Worm (Caenorhabditis elegans) whole organism, L3 larva: ENCODE measurements around the gene glb-28.

Experiments
- ceh-28 ChIP-seq: fragments of 150-350 bp; optimal IDR thresholded peaks from 2 replicates; lab custom pipeline; 2014; ENCODE audit warnings: missing biosample characterization, missing genetic modification reagents, missing genetic modification characterization
- daf-12 ChIP-seq: fragments of 150-350 bp; optimal IDR thresholded peaks from 2 replicates; lab custom pipeline; 2014; ENCODE audit warnings: missing biosample characterization, missing genetic modification reagents, missing genetic modification characterization
- egl-27 ChIP-seq: sonication (generic microtip); optimal IDR thresholded peaks from 4 replicates; lab custom pipeline; 2017; ENCODE audit warnings: missing biosample characterization, missing genetic modification reagents, missing genetic modification characterization
- egl-5 ChIP-seq: fragments of 150-350 bp; optimal IDR thresholded peaks from 2 replicates; lab custom pipeline; 2017; ENCODE audit warnings: missing biosample characterization, missing genetic modification reagents, missing genetic modification characterization, inconsistent platforms
- elt-1 ChIP-seq: fragments of 150-350 bp; optimal IDR thresholded peaks from 2 replicates; lab custom pipeline; 2014; ENCODE audit warnings: missing biosample characterization, missing genetic modification characterization
- elt-2 ChIP-seq: sonication (generic microtip); optimal IDR thresholded peaks from 2 replicates; lab custom pipeline; 2016; ENCODE audit warnings: missing genetic modification reagents, mild to moderate bottlenecking, missing genetic modification characterization, missing compliant biosample characterization
- fos-1 ChIP-seq: fragments of 150-350 bp; optimal IDR thresholded peaks from 2 replicates; lab custom pipeline; 2014; ENCODE audit warnings: missing biosample characterization, missing genetic modification characterization
- hmg-11 ChIP-seq: sonication (generic microtip); optimal IDR thresholded peaks from 2 replicates; lab custom pipeline; 2016; ENCODE audit warnings: missing genetic modification characterization, missing compliant biosample characterization
- jun-1 ChIP-seq: fragments of 150-350 bp; optimal IDR thresholded peaks from 2 replicates; lab custom pipeline; 2014; ENCODE audit warnings: missing biosample characterization, missing genetic modification reagents, missing genetic modification characterization
- lsy-12 ChIP-seq: sonication (generic microtip); optimal IDR thresholded peaks from 2 replicates; lab custom pipeline; 2016; ENCODE audit warnings: mild to moderate bottlenecking, missing genetic modification characterization, missing compliant biosample characterization
- mdl-1 ChIP-seq: fragments of 150-350 bp; optimal IDR thresholded peaks from 2 replicates; lab custom pipeline; 2014; ENCODE audit warnings: missing biosample characterization, missing genetic modification characterization
- mml-1 ChIP-seq: fragments of 150-350 bp; sonication (generic microtip); optimal IDR thresholded peaks from 3 replicates; lab custom pipeline; 2014; ENCODE audit warnings: missing biosample characterization, missing genetic modification characterization
- nfya-1 ChIP-seq: sonication (generic microtip); optimal IDR thresholded peaks from 2 replicates; lab custom pipeline; 2017; ENCODE audit warnings: missing genetic modification characterization, mild to moderate bottlenecking, missing compliant biosample characterization, antibody characterized with exemption, moderate library complexity; ENCODE audit not compliant: insufficient read depth
- nhr-12 ChIP-seq: fragments of 150-350 bp; optimal IDR thresholded peaks from 2 replicates; lab custom pipeline; 2014; ENCODE audit warnings: missing biosample characterization, missing genetic modification characterization
- nhr-23 ChIP-seq: fragments of 150-350 bp; optimal IDR thresholded peaks from 2 replicates; lab custom pipeline; 2014; ENCODE audit warnings: missing biosample characterization, missing genetic modification reagents, missing genetic modification characterization
- nhr-25 ChIP-seq: sonication (generic microtip); optimal IDR thresholded peaks from 2 replicates; lab custom pipeline; 2017; ENCODE audit warnings: missing biosample characterization, missing genetic modification characterization
- nhr-28 ChIP-seq: fragments of 150-350 bp; optimal IDR thresholded peaks from 2 replicates; lab custom pipeline; 2014; ENCODE audit warnings: missing biosample characterization, missing genetic modification characterization
- nhr-43 ChIP-seq: sonication (generic microtip); optimal IDR thresholded peaks from 2 replicates; lab custom pipeline; 2016; ENCODE audit warnings: mild to moderate bottlenecking, missing genetic modification characterization, missing compliant biosample characterization; ENCODE audit not compliant: poor library complexity, severe bottlenecking
- snpc-4 ChIP-seq: fragments of 150-350 bp; optimal IDR thresholded peaks from 2 replicates; lab custom pipeline; 2014; ENCODE audit warnings: missing biosample characterization, missing genetic modification characterization
- unc-62 ChIP-seq: fragments of 150-350 bp; sonication (generic microtip); optimal IDR thresholded peaks from 4 replicates; lab custom pipeline; 2014; ENCODE audit warnings: missing biosample characterization, missing genetic modification reagents, missing genetic modification characterization
- zag-1 ChIP-seq: fragments of 150-350 bp; optimal IDR thresholded peaks from 2 replicates; lab custom pipeline; 2014; ENCODE audit warnings: missing biosample characterization, missing genetic modification characterization
- ztf-11 ChIP-seq: fragments of 150-350 bp; optimal IDR thresholded peaks from 2 replicates; lab custom pipeline; 2014; ENCODE audit warnings: missing biosample characterization, missing genetic modification characterization
- ztf-4 ChIP-seq: fragments of 150-350 bp; optimal IDR thresholded peaks from 2 replicates; lab custom pipeline; 2014; ENCODE audit warnings: missing biosample characterization, missing genetic modification characterization

Gene glb-28

ce11 chrX:15272925-15273324 lies 44.1 kb downstream of the glb-28 start:
- TF ChIP-seq nhr-12, result no peak
- TF ChIP-seq elt-1 (tag; lab: Kevin White, UChicago), result no peak
- TF ChIP-seq egl-5 (tag; lab: Kevin White, UChicago), result no peak
- no peak for TF ChIP-seq egl-27 (tag; lab: Kevin White, UChicago)
- TF ChIP-seq mml-1, result no peak
- no peak for TF ChIP-seq ztf-4 (tag; lab: Kevin White, UChicago)
- no peak for TF ChIP-seq jun-1 (tag; lab: Kevin White, UChicago)
- TF ChIP-seq nhr-43 (tag; lab: Kevin White, UChicago), result no peak
- no peak for TF ChIP-seq elt-2
- TF ChIP-seq ceh-28 (tag; lab: Kevin White, UChicago), result no peak
- no peak for TF ChIP-seq hmg-11 (tag; lab: Kevin White, UChicago)
- TF ChIP-seq snpc-4 (tag; lab: Kevin White, UChicago), result no peak
- no peak for TF ChIP-seq unc-62 (GFP tag; lab: Kevin White, UChicago)
- peak; percentile 90 for TF ChIP-seq nhr-25 (tag; lab: Kevin White, UChicago)
- TF ChIP-seq ztf-11 (tag; lab: Kevin White, UChicago), result no peak
- TF ChIP-seq mdl-1 (tag; lab: Kevin White, UChicago), result no peak
- peak; percentile 14 for TF ChIP-seq nfya-1 (tag; lab: Kevin White, UChicago)
- no peak for TF ChIP-seq fos-1 (tag; lab: Kevin White, UChicago)
- no peak for TF ChIP-seq zag-1 (tag; lab: Kevin White, UChicago)
- peak; percentile 33 for TF ChIP-seq nhr-23 (tag; lab: Kevin White, UChicago)

DNA sequence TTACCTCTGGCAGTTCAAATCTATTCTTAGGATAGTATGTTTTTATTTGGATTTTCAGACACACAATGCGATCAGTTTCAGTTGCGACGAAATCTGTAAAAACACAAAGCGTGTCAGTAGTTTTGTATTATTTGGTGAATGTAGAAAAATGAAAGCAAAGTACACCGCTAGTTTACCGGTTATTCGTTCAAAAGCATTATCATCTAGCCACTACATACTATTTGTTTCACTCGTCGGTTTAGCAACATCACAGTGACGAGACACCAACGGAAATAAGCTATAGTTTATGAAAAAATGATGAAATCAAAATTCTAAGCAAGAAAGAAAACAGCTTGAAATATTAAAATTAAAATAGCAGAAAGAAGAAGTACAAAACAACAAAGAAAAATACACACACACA lies 46.4 kb downstream of the glb-28 start:
- TF ChIP-seq nhr-23 (tag; lab: Kevin White, UChicago) (no peak), nhr-28 (tag; lab: Kevin White, UChicago) (no peak)

- TF ChIP-seq daf-12 (no peak), elt-2 (peak; percentile 0), lsy-12 (tag; lab: Kevin White, UChicago) (peak; percentile 47)
Measured at ce11 chrX:15268461-15268860, 48.6 kb downstream of the glb-28 start.
